Worm (Caenorhabditis elegans): ENCODE measurements around the gene lron-5.

The lron-5 gene

DNA sequence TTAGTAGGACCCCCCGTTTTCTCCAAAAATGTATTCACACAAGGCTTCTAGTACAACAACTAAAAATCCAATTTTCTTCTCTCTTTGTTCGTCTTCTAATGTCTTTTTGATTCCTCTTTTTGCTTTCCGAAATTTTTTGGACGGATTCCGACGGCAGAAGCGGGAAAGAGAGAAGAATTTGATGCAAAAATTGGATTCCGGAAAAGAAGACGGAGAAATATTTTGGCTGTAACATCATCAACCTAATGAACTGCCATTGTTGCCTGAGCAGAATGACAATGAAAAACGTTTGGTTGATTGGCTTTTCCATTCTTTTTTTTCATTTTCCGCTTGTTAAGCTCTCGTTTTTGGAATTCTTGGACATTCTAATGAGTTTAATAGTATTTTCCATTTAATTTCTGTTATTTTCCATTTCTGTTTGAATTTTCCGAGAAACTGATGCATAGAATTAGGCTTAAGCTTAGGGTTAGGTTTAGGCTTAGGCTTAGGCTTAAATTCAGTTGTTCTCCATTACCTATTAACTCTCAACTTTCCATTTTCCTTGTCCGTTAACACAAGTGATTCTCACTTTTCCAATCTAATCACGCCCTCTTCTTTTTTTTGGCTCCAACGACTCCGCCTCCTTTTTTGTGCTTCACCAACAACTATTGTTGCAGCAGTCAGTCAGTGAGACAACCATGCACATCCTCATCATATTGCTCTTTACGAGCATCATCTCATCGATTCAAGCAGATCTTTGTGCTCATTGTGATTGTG lies at the start of gene lron-5:
Gene lron-5 (plus strand): TSS at position 655 of the 756 bp plus-strand sequence.
- TF ChIP-seq tab-1 (GFP tag; IDR thresholded peaks at IDR 0.05) (no peak), ztf-29 (GFP tag; IDR thresholded peaks at IDR 0.05) (no peak), klf-2 (GFP tag; conservative IDR thresholded peaks at IDR 0.05) (no peak), cog-1 (tag; optimal IDR thresholded peaks at IDR 0.05) (no peak), ztf-23 (GFP tag; IDR thresholded peaks at IDR 0.05) (no peak), med-1 (GFP tag; optimal IDR thresholded peaks at IDR 0.05; ENCODE audit: insufficient read depth) (no peak), flt-1 (GFP tag; IDR thresholded peaks at IDR 0.05) (no peak), ref-1 (GFP tag; conservative IDR thresholded peaks at IDR 0.05) (no peak), T22C8.4 (GFP tag; IDR thresholded peaks at IDR 0.05) (no peak)

DNA sequence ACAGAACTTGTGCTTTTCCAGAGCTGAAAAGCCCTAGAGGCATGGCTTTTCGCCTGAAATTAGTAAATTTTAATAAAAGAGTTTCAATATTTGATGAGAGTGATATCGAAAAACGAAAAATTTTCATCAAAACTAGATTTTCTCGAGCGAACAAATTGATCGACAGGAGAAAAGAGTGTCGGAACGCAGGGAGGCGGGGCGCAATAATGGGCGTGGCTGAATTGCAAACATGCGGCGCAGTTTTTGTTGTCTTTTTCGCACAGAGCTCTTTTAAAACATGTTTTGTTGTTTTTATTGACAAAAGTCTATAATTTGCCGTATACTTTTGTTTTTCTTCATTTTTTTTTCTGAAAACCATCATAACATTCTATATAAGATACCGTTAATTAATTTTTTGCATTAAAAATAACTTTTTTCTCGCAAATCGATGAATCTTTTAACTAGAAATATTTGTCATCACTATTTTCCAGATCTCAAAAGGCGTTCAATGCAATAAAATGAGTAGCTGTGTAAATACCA lies 44.4 kb upstream of the lron-5 start, which contains the start of the genes sel-5 and wdr-48:
Gene sel-5 (minus strand): TSS at position 53 of the 519 bp plus-strand sequence.
Gene wdr-48 (plus strand): TSS at position 469 of the 519 bp plus-strand sequence.
- TF ChIP-seq cog-1 (tag; optimal IDR thresholded peaks at IDR 0.05) (peak; percentile 12), flt-1 (GFP tag; IDR thresholded peaks at IDR 0.05) (no peak), med-1 (GFP tag; optimal IDR thresholded peaks at IDR 0.05; ENCODE audit: insufficient read depth) (peak; percentile 5), tab-1 (GFP tag; IDR thresholded peaks at IDR 0.05) (no peak), ztf-23 (GFP tag; IDR thresholded peaks at IDR 0.05) (no peak), T22C8.4 (GFP tag; IDR thresholded peaks at IDR 0.05) (no peak)

DNA sequence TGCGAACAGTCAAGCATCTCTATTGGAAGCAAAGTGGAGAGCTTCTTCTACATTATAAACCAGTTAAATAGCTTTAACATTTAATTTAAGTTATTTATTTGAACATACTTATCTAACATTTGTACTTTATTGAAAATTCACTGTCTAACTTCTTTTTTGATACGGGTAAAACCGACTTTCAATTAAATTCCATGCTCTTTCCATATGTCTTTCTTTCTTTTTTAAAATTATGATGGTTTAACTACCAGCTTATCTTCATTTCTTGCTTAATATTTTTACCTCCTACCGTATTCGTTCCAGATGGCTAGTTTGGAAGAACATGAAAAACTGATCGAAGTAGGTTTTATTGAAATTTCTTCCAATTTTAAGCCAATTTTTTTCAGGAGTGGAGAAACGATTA lies 41.3 kb upstream of the lron-5 start, which contains the start of gene F35G12.12:
Gene F35G12.12 (plus strand): TSS at position 301 of the 400 bp plus-strand sequence.
- TF ChIP-seq T22C8.4 (GFP tag; IDR thresholded peaks at IDR 0.05) (no peak), klf-2 (GFP tag; conservative IDR thresholded peaks at IDR 0.05) (no peak), cog-1 (tag; optimal IDR thresholded peaks at IDR 0.05) (no peak), tab-1 (GFP tag; IDR thresholded peaks at IDR 0.05) (no peak), ref-1 (GFP tag; conservative IDR thresholded peaks at IDR 0.05) (no peak), ztf-29 (GFP tag; IDR thresholded peaks at IDR 0.05) (no peak), med-1 (GFP tag; optimal IDR thresholded peaks at IDR 0.05; ENCODE audit: insufficient read depth) (no peak), flt-1 (GFP tag; IDR thresholded peaks at IDR 0.05) (no peak), ztf-23 (GFP tag; IDR thresholded peaks at IDR 0.05) (no peak)

DNA sequence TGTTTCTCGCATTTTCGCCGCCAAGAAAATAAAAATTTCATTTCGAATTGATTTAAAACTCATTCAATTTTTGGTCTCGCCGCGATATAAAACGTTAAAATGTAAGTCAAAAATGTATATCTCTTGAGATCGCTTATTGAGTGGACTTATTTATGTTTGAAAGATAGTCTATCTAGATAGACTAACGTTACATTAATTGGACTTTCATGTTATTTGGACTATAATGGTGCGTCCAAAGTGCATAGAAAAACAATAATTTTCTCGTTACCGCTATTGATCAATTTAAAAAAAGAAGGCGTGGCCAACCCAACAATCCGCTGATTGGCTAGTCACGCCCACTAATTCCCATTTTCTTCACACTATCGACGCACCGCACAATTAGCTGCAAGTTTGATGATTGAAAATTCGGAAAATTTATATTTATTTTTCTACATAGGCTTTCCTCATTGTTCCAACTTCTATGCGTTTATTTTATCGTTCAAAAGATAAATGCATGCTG lies 38.7 kb upstream of the lron-5 start, which contains the start of gene F35G12.5:
Gene F35G12.5 (plus strand): TSS at position 51 of the 499 bp plus-strand sequence.
- no peak for TF ChIP-seq T22C8.4 (GFP tag; IDR thresholded peaks at IDR 0.05)
- TF ChIP-seq tab-1 (GFP tag; IDR thresholded peaks at IDR 0.05): no peak
- TF ChIP-seq ztf-29 (GFP tag; IDR thresholded peaks at IDR 0.05): no peak
- no peak for TF ChIP-seq klf-2 (GFP tag; conservative IDR thresholded peaks at IDR 0.05)
- TF ChIP-seq cog-1 (tag; optimal IDR thresholded peaks at IDR 0.05): no peak
- TF ChIP-seq flt-1 (GFP tag; IDR thresholded peaks at IDR 0.05): no peak
- no peak for TF ChIP-seq med-1 (GFP tag; optimal IDR thresholded peaks at IDR 0.05; ENCODE audit: insufficient read depth)
- TF ChIP-seq ztf-23 (GFP tag; IDR thresholded peaks at IDR 0.05): no peak
- no peak for TF ChIP-seq ref-1 (GFP tag; conservative IDR thresholded peaks at IDR 0.05)

DNA sequence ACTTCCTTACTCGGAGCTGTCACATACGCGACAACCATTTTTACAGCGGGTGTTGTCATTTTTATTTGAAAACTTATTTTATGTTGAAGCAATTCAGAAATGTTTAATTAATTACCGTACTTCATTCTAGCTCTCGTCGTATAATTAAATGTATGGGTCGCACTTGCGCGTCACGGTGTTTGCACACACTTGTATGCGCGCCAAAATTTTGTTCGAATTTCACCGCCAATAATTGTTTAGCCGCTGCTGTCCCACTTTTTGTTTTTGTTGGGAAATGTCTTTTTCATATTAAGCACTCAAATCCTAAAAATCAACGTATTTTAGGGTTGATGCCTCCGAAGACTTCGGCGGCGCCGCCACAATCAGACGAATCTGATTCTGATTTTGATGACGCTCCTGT lies 35.7 kb upstream of the lron-5 start, which contains the start of the genes F35G12.7 and smc-4:
Gene F35G12.7 (minus strand): TSS at position 154 of the 400 bp plus-strand sequence.
Gene smc-4 (plus strand): TSS at position 325 of the 400 bp plus-strand sequence.
- no peak for TF ChIP-seq klf-2 (GFP tag; conservative IDR thresholded peaks at IDR 0.05)
- no peak for TF ChIP-seq cog-1 (tag; optimal IDR thresholded peaks at IDR 0.05)
- TF ChIP-seq ztf-29 (GFP tag; IDR thresholded peaks at IDR 0.05): no peak
- TF ChIP-seq flt-1 (GFP tag; IDR thresholded peaks at IDR 0.05): no peak; the same call in 1 of the 2 replicates
- TF ChIP-seq ref-1 (GFP tag; conservative IDR thresholded peaks at IDR 0.05): no peak
- no peak for TF ChIP-seq tab-1 (GFP tag; IDR thresholded peaks at IDR 0.05)
- TF ChIP-seq T22C8.4 (GFP tag; IDR thresholded peaks at IDR 0.05): 0 out of 2 replicates have a peak, but pooled peaks have one; percentile 20
- peak; percentile 34; the same call in 1 of the 2 replicates for TF ChIP-seq ztf-23 (GFP tag; IDR thresholded peaks at IDR 0.05)
- no peak for TF ChIP-seq med-1 (GFP tag; optimal IDR thresholded peaks at IDR 0.05; ENCODE audit: insufficient read depth)

DNA sequence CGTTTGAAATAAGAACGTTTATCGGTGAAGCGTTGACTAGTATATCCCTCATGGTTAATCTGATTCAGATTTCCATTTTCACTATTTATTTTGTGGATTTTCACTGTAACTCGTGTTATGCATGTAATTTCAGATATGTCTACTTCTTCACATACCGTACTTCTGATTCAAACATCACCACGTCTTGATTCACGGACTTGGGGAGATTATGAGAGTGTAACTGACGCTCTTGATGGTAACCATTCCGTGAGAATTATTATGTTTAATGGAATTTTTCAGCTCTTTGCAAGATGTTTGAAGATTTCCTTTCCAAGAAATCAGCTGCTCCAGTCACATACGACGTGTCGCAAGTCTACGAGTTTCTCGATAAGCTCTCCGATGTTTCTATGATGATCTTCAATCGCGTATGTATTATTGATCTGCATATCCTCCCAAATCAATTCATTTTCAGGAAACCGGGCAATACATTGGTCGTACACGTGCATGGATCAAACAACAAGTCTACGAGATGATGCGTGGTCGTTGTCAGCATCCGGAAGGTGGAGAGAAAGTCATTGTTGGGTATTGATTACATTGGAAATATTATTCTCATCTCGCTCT lies 29.6 kb upstream of the lron-5 start, which contains the start of gene erh-2:
Gene erh-2 (plus strand): TSS at position 134 of the 600 bp plus-strand sequence.
- no peak for TF ChIP-seq tab-1 (GFP tag; IDR thresholded peaks at IDR 0.05)
- TF ChIP-seq klf-2 (GFP tag; conservative IDR thresholded peaks at IDR 0.05): no peak
- no peak for TF ChIP-seq T22C8.4 (GFP tag; IDR thresholded peaks at IDR 0.05)
- TF ChIP-seq cog-1 (tag; optimal IDR thresholded peaks at IDR 0.05): no peak
- TF ChIP-seq ztf-29 (GFP tag; IDR thresholded peaks at IDR 0.05): no peak
- TF ChIP-seq ref-1 (GFP tag; conservative IDR thresholded peaks at IDR 0.05): no peak
- TF ChIP-seq ztf-23 (GFP tag; IDR thresholded peaks at IDR 0.05): no peak
- TF ChIP-seq med-1 (GFP tag; optimal IDR thresholded peaks at IDR 0.05; ENCODE audit: insufficient read depth): no peak
- TF ChIP-seq flt-1 (GFP tag; IDR thresholded peaks at IDR 0.05): no peak

DNA sequence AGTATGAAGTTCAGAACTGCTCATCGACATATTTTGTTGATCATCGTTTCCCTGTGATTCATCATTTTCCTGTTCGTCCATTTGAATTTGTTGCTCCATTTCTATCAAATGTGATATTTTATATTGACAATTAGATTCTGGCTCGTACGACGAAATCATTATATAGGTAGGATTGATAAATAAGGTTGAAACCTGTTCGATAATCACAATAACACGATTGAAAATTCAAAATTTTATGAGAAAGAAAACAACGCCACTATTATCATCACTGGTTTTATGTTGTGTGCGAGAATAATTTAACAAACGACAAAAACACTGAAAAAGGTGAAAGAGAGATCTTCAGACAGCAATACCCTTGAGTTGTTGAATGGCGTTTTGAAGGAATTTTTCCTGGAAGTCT lies 28.5 kb upstream of the lron-5 start, which contains the start of gene apc-11:
Gene apc-11 (minus strand): TSS at position 101 of the 400 bp plus-strand sequence.
- TF ChIP-seq klf-2 (GFP tag; conservative IDR thresholded peaks at IDR 0.05): no peak
- TF ChIP-seq ref-1 (GFP tag; conservative IDR thresholded peaks at IDR 0.05): no peak
- no peak for TF ChIP-seq tab-1 (GFP tag; IDR thresholded peaks at IDR 0.05)
- TF ChIP-seq flt-1 (GFP tag; IDR thresholded peaks at IDR 0.05): no peak
- no peak for TF ChIP-seq ztf-29 (GFP tag; IDR thresholded peaks at IDR 0.05)
- TF ChIP-seq ztf-23 (GFP tag; IDR thresholded peaks at IDR 0.05): no peak
- TF ChIP-seq med-1 (GFP tag; optimal IDR thresholded peaks at IDR 0.05; ENCODE audit: insufficient read depth): no peak
- TF ChIP-seq cog-1 (tag; optimal IDR thresholded peaks at IDR 0.05): no peak
- TF ChIP-seq T22C8.4 (GFP tag; IDR thresholded peaks at IDR 0.05): no peak

DNA sequence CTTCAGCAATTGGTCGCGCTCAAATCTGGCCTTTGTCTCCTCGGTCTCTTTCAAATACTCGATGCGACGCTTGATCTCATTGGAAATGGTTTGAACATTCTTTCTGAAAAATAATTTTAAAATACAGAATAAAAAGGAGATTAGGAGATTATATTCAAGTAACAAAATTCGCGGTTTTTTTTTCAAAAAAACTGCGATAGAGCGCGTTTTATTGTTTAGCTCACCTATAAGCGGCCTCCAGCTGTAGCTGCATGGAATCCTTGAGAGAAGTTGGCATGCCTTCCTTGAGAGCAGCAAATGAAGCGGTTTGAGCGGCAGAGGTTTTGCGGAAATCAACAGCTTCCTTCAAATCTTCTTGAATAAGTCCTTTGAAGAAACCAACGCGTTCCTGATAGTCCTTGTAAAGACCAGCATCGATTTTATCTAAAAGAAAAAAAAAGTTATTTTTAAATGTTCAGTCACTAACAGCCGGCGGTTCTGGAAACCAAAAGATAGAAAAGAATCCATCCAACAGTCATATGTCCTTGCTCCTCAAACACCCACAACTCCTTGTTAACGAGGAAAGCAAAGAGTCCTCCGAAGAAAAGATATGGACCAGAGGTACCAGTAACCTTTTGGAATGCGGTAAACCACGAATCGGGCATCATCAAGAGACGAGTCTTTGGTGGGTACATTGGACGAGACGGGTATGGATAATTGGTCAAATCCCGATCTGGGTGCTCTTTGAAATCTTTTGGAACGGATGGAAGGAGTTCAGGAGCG lies 27.9 kb upstream of the lron-5 start:
- TF ChIP-seq med-1 (GFP tag; optimal IDR thresholded peaks at IDR 0.05; ENCODE audit: insufficient read depth): no peak
- TF ChIP-seq ztf-29 (GFP tag; IDR thresholded peaks at IDR 0.05): no peak
- TF ChIP-seq tab-1 (GFP tag; IDR thresholded peaks at IDR 0.05): no peak
- no peak for TF ChIP-seq klf-2 (GFP tag; conservative IDR thresholded peaks at IDR 0.05)
- TF ChIP-seq cog-1 (tag; optimal IDR thresholded peaks at IDR 0.05): no peak
- TF ChIP-seq flt-1 (GFP tag; IDR thresholded peaks at IDR 0.05): no peak
- TF ChIP-seq ref-1 (GFP tag; conservative IDR thresholded peaks at IDR 0.05): no peak
- TF ChIP-seq T22C8.4 (GFP tag; IDR thresholded peaks at IDR 0.05): no peak
- no peak for TF ChIP-seq ztf-23 (GFP tag; IDR thresholded peaks at IDR 0.05)
